Fruit fly (Drosophila melanogaster) whole organism, embryonic: ENCODE data around the gene Tim8.

Experiments
- C15 ChIP-seq: fragments of 200-800 bp; sonication (Bioruptor generic); IDR thresholded peaks from 3 replicates; pipeline ENCODE4 v1.3.6; 2022; ENCODE audit warnings: missing biosample characterization, missing genetic modification characterization
- CG10462 ChIP-seq: fragments of 200-800 bp; sonication (Bioruptor generic); optimal IDR thresholded peaks from 2 replicates; lab custom pipeline; 2016; ENCODE audit warnings: missing biosample characterization, missing genetic modification characterization
- CG11456 ChIP-seq: fragments of 200-800 bp; sonication (Bioruptor generic); IDR thresholded peaks from 3 replicates; pipeline ENCODE4 v1.3.6; 2022; ENCODE audit warnings: missing biosample characterization, missing genetic modification characterization
- CG11504 ChIP-seq: fragments of 200-800 bp; sonication (Bioruptor generic); optimal IDR thresholded peaks from 3 replicates; lab custom pipeline; 2019; ENCODE audit warnings: missing biosample characterization, mild to moderate bottlenecking, missing genetic modification characterization, moderate library complexity
- CG11560 ChIP-seq: fragments of 200-800 bp; sonication (Bioruptor generic); IDR thresholded peaks from 3 replicates; pipeline ENCODE4 v1.3.6; 2022; ENCODE audit warnings: missing biosample characterization, missing genetic modification characterization
- CG12219 ChIP-seq: fragments of 200-800 bp; sonication (Bioruptor generic); optimal IDR thresholded peaks from 3 replicates; lab custom pipeline; 2018; ENCODE audit warnings: missing biosample characterization, mild to moderate bottlenecking, missing genetic modification characterization
- CG1529 ChIP-seq: fragments of 200-800 bp; sonication (Bioruptor generic); optimal IDR thresholded peaks from 3 replicates; lab custom pipeline; 2018; ENCODE audit warnings: missing biosample characterization, missing genetic modification characterization
- CG1602 ChIP-seq: fragments of 200-800 bp; sonication (Bioruptor generic); optimal IDR thresholded peaks from 3 replicates; lab custom pipeline; 2016; ENCODE audit warnings: missing biosample characterization, missing genetic modification characterization
- CG17912 ChIP-seq: fragments of 200-800 bp; sonication (Bioruptor generic); optimal IDR thresholded peaks from 2 replicates; lab custom pipeline; 2018; ENCODE audit warnings: missing biosample characterization, mild to moderate bottlenecking, missing genetic modification characterization
- CG18011 ChIP-seq: fragments of 200-800 bp; sonication (Bioruptor generic); optimal IDR thresholded peaks from 2 replicates; lab custom pipeline; 2017; ENCODE audit warnings: missing biosample characterization, missing genetic modification characterization, mild to moderate bottlenecking, moderate library complexity, missing genotype
- CG2199 ChIP-seq: fragments of 200-800 bp; sonication (Bioruptor generic); IDR thresholded peaks from 3 replicates; pipeline ENCODE4 v1.3.6; 2022; ENCODE audit warnings: missing biosample characterization, missing genetic modification characterization
- CG3163 ChIP-seq: fragments of 200-800 bp; sonication (Bioruptor generic); optimal IDR thresholded peaks from 3 replicates; lab custom pipeline; 2016; ENCODE audit warnings: missing biosample characterization, missing genetic modification characterization
- CG3281 ChIP-seq: fragments of 200-800 bp; sonication (Bioruptor generic); optimal IDR thresholded peaks from 3 replicates; lab custom pipeline; 2017; ENCODE audit warnings: missing biosample characterization, mild to moderate bottlenecking, missing genetic modification characterization
- CG3838 ChIP-seq: fragments of 200-800 bp; sonication (Bioruptor generic); optimal IDR thresholded peaks from 3 replicates; lab custom pipeline; 2016; ENCODE audit warnings: missing biosample characterization, missing genetic modification characterization
- CG3995 ChIP-seq: fragments of 200-800 bp; sonication (Bioruptor generic); optimal IDR thresholded peaks from 3 replicates; lab custom pipeline; 2016; ENCODE audit warnings: missing biosample characterization, missing genetic modification characterization
- CG9609 ChIP-seq: fragments of 200-800 bp; sonication (Bioruptor generic); optimal IDR thresholded peaks from 3 replicates; lab custom pipeline; 2016; ENCODE audit warnings: missing biosample characterization, missing genetic modification characterization
- CG9876 ChIP-seq: fragments of 200-800 bp; sonication (Bioruptor generic); optimal IDR thresholded peaks from 2 replicates; lab custom pipeline; 2016; ENCODE audit warnings: missing biosample characterization, missing genetic modification characterization
- Chrac-16 ChIP-seq: fragments of 200-800 bp; sonication (Bioruptor generic); optimal IDR thresholded peaks from 3 replicates; lab custom pipeline; 2016; ENCODE audit warnings: missing biosample characterization, missing genetic modification characterization
- Dref ChIP-seq: fragments of 200-800 bp; sonication (Bioruptor generic); IDR thresholded peaks from 2 replicates; pipeline ENCODE4 v1.3.6; 2022; ENCODE audit warnings: missing biosample characterization, missing genetic modification characterization
- E2f2 ChIP-seq: fragments of 200-800 bp; sonication (Bioruptor generic); IDR thresholded peaks from 2 replicates; pipeline ENCODE4 v1.3.6; 2022; ENCODE audit warnings: missing biosample characterization, missing genetic modification characterization
- Fer3 ChIP-seq: fragments of 200-800 bp; sonication (Bioruptor generic); optimal IDR thresholded peaks from 2 replicates; lab custom pipeline; 2018; ENCODE audit warnings: missing biosample characterization, mild to moderate bottlenecking, missing genetic modification characterization, moderate library complexity
- H15 ChIP-seq: fragments of 200-800 bp; sonication (Bioruptor generic); IDR thresholded peaks from 3 replicates; pipeline ENCODE4 v1.3.6; 2022; ENCODE audit warnings: missing biosample characterization, missing genetic modification characterization
- NK7.1 ChIP-seq: fragments of 200-800 bp; sonication (Bioruptor generic); optimal IDR thresholded peaks from 3 replicates; lab custom pipeline; 2016; ENCODE audit warnings: missing biosample characterization, missing genetic modification characterization
- Oaz ChIP-seq: fragments of 200-800 bp; sonication (Bioruptor generic); IDR thresholded peaks from 2 replicates; pipeline ENCODE4 v1.3.6; 2022; ENCODE audit warnings: missing biosample characterization, missing genetic modification characterization
- Ptx1 ChIP-seq: fragments of 200-800 bp; sonication (Bioruptor generic); IDR thresholded peaks from 2 replicates; pipeline ENCODE4 v1.3.6; 2022; ENCODE audit warnings: missing biosample characterization, missing genetic modification characterization
- Rfx ChIP-seq: fragments of 200-800 bp; sonication (Bioruptor generic); IDR thresholded peaks from 2 replicates; pipeline ENCODE4 v1.3.6; 2022; ENCODE audit warnings: missing biosample characterization, missing genetic modification characterization
- Rx ChIP-seq: fragments of 200-800 bp; sonication (Bioruptor generic); IDR thresholded peaks from 2 replicates; pipeline ENCODE4 v1.3.6; 2022; ENCODE audit warnings: missing biosample characterization, missing genetic modification characterization
- Six4 ChIP-seq: fragments of 200-800 bp; sonication (Bioruptor generic); optimal IDR thresholded peaks from 2 replicates; lab custom pipeline; 2016; ENCODE audit warnings: missing biosample characterization, missing genetic modification characterization
- Taf1 ChIP-seq: fragments of 200-800 bp; sonication (Bioruptor generic); IDR thresholded peaks from 2 replicates; pipeline ENCODE4 v1.3.6; 2022; ENCODE audit warnings: missing biosample characterization, missing genetic modification characterization
- ab ChIP-seq: fragments of 200-800 bp; sonication (Bioruptor generic); optimal IDR thresholded peaks from 2 replicates; lab custom pipeline; 2016; ENCODE audit warnings: missing biosample characterization, missing genetic modification characterization
- bcd ChIP-seq: fragments of 200-800 bp; sonication (Bioruptor generic); optimal IDR thresholded peaks from 2 replicates; lab custom pipeline; 2017; ENCODE audit warnings: missing biosample characterization, mild to moderate bottlenecking, missing genetic modification characterization
- chn ChIP-seq: fragments of 200-800 bp; sonication (Bioruptor generic); optimal IDR thresholded peaks from 2 replicates; lab custom pipeline; 2016; ENCODE audit warnings: missing biosample characterization, missing genetic modification characterization
- crc ChIP-seq: fragments of 200-800 bp; sonication (Bioruptor generic); optimal IDR thresholded peaks from 2 replicates; lab custom pipeline; 2016; ENCODE audit warnings: missing biosample characterization, missing genetic modification characterization
- danr ChIP-seq: fragments of 200-800 bp; sonication (Bioruptor generic); IDR thresholded peaks from 2 replicates; pipeline ENCODE4 v1.3.6; 2022; ENCODE audit warnings: missing biosample characterization, missing genetic modification characterization
- dmrt99B ChIP-seq: fragments of 200-800 bp; sonication (Bioruptor generic); optimal IDR thresholded peaks from 2 replicates; lab custom pipeline; 2018; ENCODE audit warnings: missing biosample characterization, mild to moderate bottlenecking, missing genetic modification characterization, moderate library complexity
- exex ChIP-seq: fragments of 200-800 bp; sonication (Bioruptor generic); optimal IDR thresholded peaks from 4 replicates; lab custom pipeline; 2018; ENCODE audit warnings: missing biosample characterization, mild to moderate bottlenecking, missing genetic modification characterization, moderate library complexity
- fd102C ChIP-seq: fragments of 200-800 bp; sonication (Bioruptor generic); optimal IDR thresholded peaks from 2 replicates; lab custom pipeline; 2018; ENCODE audit warnings: missing biosample characterization, mild to moderate bottlenecking, missing genetic modification characterization, moderate library complexity
- ftz-f1 ChIP-seq: fragments of 200-800 bp; sonication (Bioruptor generic); optimal IDR thresholded peaks from 2 replicates; lab custom pipeline; 2016; ENCODE audit warnings: missing biosample characterization, missing genetic modification characterization
- ham ChIP-seq: fragments of 200-800 bp; sonication (Bioruptor generic); IDR thresholded peaks from 2 replicates; pipeline ENCODE4 v1.3.6; 2022; ENCODE audit warnings: missing biosample characterization, missing genetic modification characterization
- inv ChIP-seq: fragments of 200-800 bp; sonication (Bioruptor generic); IDR thresholded peaks from 2 replicates; pipeline ENCODE4 v1.3.6; 2022; ENCODE audit warnings: missing biosample characterization, missing genetic modification characterization; ENCODE audit not compliant: partially characterized antibody
- nerfin-2 ChIP-seq: fragments of 200-800 bp; sonication (Bioruptor generic); IDR thresholded peaks from 2 replicates; pipeline ENCODE4 v1.3.6; 2022; ENCODE audit warnings: missing biosample characterization, missing genetic modification characterization; ENCODE audit not compliant: partially characterized antibody
- nmo ChIP-seq: fragments of 200-800 bp; sonication (Bioruptor generic); optimal IDR thresholded peaks from 2 replicates; lab custom pipeline; 2018; ENCODE audit warnings: missing biosample characterization, mild to moderate bottlenecking, missing genetic modification characterization, moderate library complexity
- odd ChIP-seq: fragments of 200-800 bp; sonication (Bioruptor generic); optimal IDR thresholded peaks from 2 replicates; lab custom pipeline; 2017; ENCODE audit warnings: missing biosample characterization, mild to moderate bottlenecking, missing genetic modification characterization
- pfk ChIP-seq: fragments of 200-800 bp; sonication (Bioruptor generic); optimal IDR thresholded peaks from 2 replicates; lab custom pipeline; 2018; ENCODE audit warnings: missing biosample characterization, mild to moderate bottlenecking, missing genetic modification characterization, moderate library complexity
- row ChIP-seq: fragments of 200-800 bp; sonication (Bioruptor generic); IDR thresholded peaks from 3 replicates; pipeline ENCODE4 v1.3.6; 2022; ENCODE audit warnings: missing biosample characterization, missing genetic modification characterization
- salm ChIP-seq: fragments of 200-800 bp; sonication (Bioruptor generic); optimal IDR thresholded peaks from 2 replicates; lab custom pipeline; 2018; ENCODE audit warnings: missing biosample characterization, mild to moderate bottlenecking, missing genetic modification characterization
- sob ChIP-seq: fragments of 200-800 bp; sonication (Bioruptor generic); IDR thresholded peaks from 2 replicates; pipeline ENCODE4 v1.3.6; 2022; ENCODE audit warnings: missing biosample characterization, missing genetic modification characterization
- tio ChIP-seq: fragments of 200-800 bp; sonication (Bioruptor generic); optimal IDR thresholded peaks from 2 replicates; lab custom pipeline; 2017; ENCODE audit warnings: missing biosample characterization, missing genetic modification characterization, inconsistent platforms
- trh ChIP-seq: fragments of 200-800 bp; sonication (Bioruptor generic); optimal IDR thresholded peaks from 2 replicates; lab custom pipeline; 2016; ENCODE audit warnings: missing biosample characterization, missing genetic modification characterization
- unpg ChIP-seq: fragments of 200-800 bp; sonication (Bioruptor generic); optimal IDR thresholded peaks from 3 replicates; lab custom pipeline; 2018; ENCODE audit warnings: missing biosample characterization, mild to moderate bottlenecking, missing genetic modification characterization, moderate library complexity
- wek ChIP-seq: fragments of 200-800 bp; sonication (Bioruptor generic); optimal IDR thresholded peaks from 3 replicates; lab custom pipeline; 2018; ENCODE audit warnings: missing biosample characterization, mild to moderate bottlenecking, missing genetic modification characterization, moderate library complexity

Gene Tim8

dm6 chrX:11326213-11326731 is 42.0 kb upstream of the Tim8 start (continued):
- 0 out of 2 replicates have a peak, but pooled peaks have one; percentile 62 for TF ChIP-seq Rfx
- peak; percentile 41; the same call in 1 of the 2 replicates for TF ChIP-seq Taf1
- peak; percentile 64 for TF ChIP-seq salm (tag; lab: Kevin White, UChicago)
- TF ChIP-seq CG11560 (tag; lab: Robert Waterston, UW), result peak; percentile 50; the same call in 1 of the 3 replicates
- TF ChIP-seq CG3838 (GFP tag; lab: Kevin White, UChicago), result no peak
- peak; percentile 57 for TF ChIP-seq CG1529
- TF ChIP-seq pfk (GFP tag; lab: Kevin White, UChicago), result no peak
- peak; percentile 7 for TF ChIP-seq trh (GFP tag; lab: Kevin White, UChicago)
- TF ChIP-seq CG11456, result no peak; the same call in 2 of the 3 replicates
- peak; percentile 68 for TF ChIP-seq sob (GFP tag; lab: Robert Waterston, UW)
- peak; percentile 86 for TF ChIP-seq ftz-f1 (GFP tag; lab: Kevin White, UChicago)
- TF ChIP-seq Six4 (GFP tag; lab: Kevin White, UChicago), result peak; percentile 26
- no peak for TF ChIP-seq Dref (GFP tag; lab: Robert Waterston, UW)
- peak; percentile 11 for TF ChIP-seq CG18011 (GFP tag; lab: Kevin White, UChicago)
- TF ChIP-seq Chrac-16 (GFP tag; lab: Kevin White, UChicago), result peak; percentile 43
- TF ChIP-seq CG3281, result peak; percentile 65
- TF ChIP-seq CG3995 (GFP tag; lab: Kevin White, UChicago), result no peak
- peak; percentile 59 for TF ChIP-seq exex (tag; lab: Kevin White, UChicago)
- TF ChIP-seq NK7.1, result peak; percentile 36
- peak; percentile 34; the same call in 1 of the 2 replicates for TF ChIP-seq E2f2 (GFP tag; lab: Robert Waterston, UW)
- TF ChIP-seq tio (GFP tag; lab: Kevin White, UChicago), result peak; percentile 66
- no peak for TF ChIP-seq CG10462 (GFP tag; lab: Kevin White, UChicago)
- TF ChIP-seq inv (GFP tag; lab: Robert Waterston, UW), result no peak
- peak; percentile 77 for TF ChIP-seq nmo (GFP tag; lab: Kevin White, UChicago)
- TF ChIP-seq C15 (GFP tag; lab: Robert Waterston, UW), result peak; percentile 35; the same call in 1 of the 3 replicates
- peak; percentile 83 for TF ChIP-seq dmrt99B
- peak; percentile 18 for TF ChIP-seq CG9876 (GFP tag; lab: Kevin White, UChicago)
- no peak for TF ChIP-seq CG17912 (GFP tag; lab: Kevin White, UChicago)
- TF ChIP-seq chn (GFP tag; lab: Kevin White, UChicago), result peak; percentile 26
- peak; percentile 32 for TF ChIP-seq CG3163 (GFP tag; lab: Kevin White, UChicago)
- 0 out of 2 replicates have a peak, but pooled peaks have one; percentile 37 for TF ChIP-seq danr (GFP tag; lab: Robert Waterston, UW)
- no peak for TF ChIP-seq H15 (GFP tag; lab: Robert Waterston, UW)
- TF ChIP-seq row (GFP tag; lab: Robert Waterston, UW), result peak; percentile 78
- TF ChIP-seq crc, result no peak
- TF ChIP-seq fd102C (GFP tag; lab: Kevin White, UChicago), result no peak
- TF ChIP-seq unpg (GFP tag; lab: Kevin White, UChicago), result peak; percentile 76
- TF ChIP-seq odd, result peak; percentile 54
- peak; percentile 79 for TF ChIP-seq CG11504 (tag; lab: Kevin White, UChicago)
- peak; percentile 78 for TF ChIP-seq bcd
- TF ChIP-seq CG1602 (GFP tag; lab: Kevin White, UChicago), result peak; percentile 29
- TF ChIP-seq Oaz (GFP tag; lab: Robert Waterston, UW), result peak; percentile 40; the same call in 1 of the 2 replicates
- TF ChIP-seq ab (GFP tag; lab: Kevin White, UChicago), result no peak
- peak; percentile 47 for TF ChIP-seq Rx (GFP tag; lab: Robert Waterston, UW)
- peak; percentile 76 for TF ChIP-seq CG12219 (GFP tag; lab: Kevin White, UChicago)
- no peak for TF ChIP-seq nerfin-2 (GFP tag; lab: Robert Waterston, UW)
- TF ChIP-seq CG9609 (GFP tag; lab: Kevin White, UChicago), result peak; percentile 66
- peak; percentile 53 for TF ChIP-seq wek
- no peak for TF ChIP-seq ham (GFP tag; lab: Robert Waterston, UW)
- no peak for TF ChIP-seq CG2199
- TF ChIP-seq Ptx1 (GFP tag; lab: Robert Waterston, UW), result peak; percentile 77
- peak; percentile 62 for TF ChIP-seq Fer3 (tag; lab: Kevin White, UChicago)
